Fruit fly (Drosophila melanogaster): ENCODE data around the gene CG42835.

- no peak for TF ChIP-seq Jra (GFP tag; optimal IDR thresholded peaks at IDR 0.05)
- TF ChIP-seq N (GFP tag; optimal IDR thresholded peaks at IDR 0.05): no peak
- TF ChIP-seq CrebA (GFP tag; optimal IDR thresholded peaks at IDR 0.05; ENCODE audit: borderline replicate concordance): peak; percentile 21
These were observed 40.7 kb upstream of the CG42835 start, which contains the start of gene lute for dm6 chr3R:17379742-17380141.
